Fruit fly (Drosophila melanogaster) whole organism, embryonic: ENCODE data around the gene Elo68alpha.
A peak's percentile ranks its signal among the peaks of the same experiment; 100 is the strongest.

Experiments
- Adf1 ChIP-seq: fragments of 200-800 bp; sonication (Bioruptor generic); IDR thresholded peaks from 2 replicates; pipeline ENCODE4 v1.3.6; 2022; ENCODE audit warnings: missing biosample characterization, missing genetic modification characterization
- CG12104 ChIP-seq: fragments of 200-800 bp; sonication (Bioruptor generic); optimal IDR thresholded peaks from 3 replicates; lab custom pipeline; 2016; ENCODE audit warnings: missing biosample characterization, missing genetic modification characterization
- CG12219 ChIP-seq: fragments of 200-800 bp; sonication (Bioruptor generic); optimal IDR thresholded peaks from 3 replicates; lab custom pipeline; 2018; ENCODE audit warnings: missing biosample characterization, mild to moderate bottlenecking, missing genetic modification characterization
- CG1529 ChIP-seq: fragments of 200-800 bp; sonication (Bioruptor generic); optimal IDR thresholded peaks from 3 replicates; lab custom pipeline; 2018; ENCODE audit warnings: missing biosample characterization, missing genetic modification characterization
- CG15479 ChIP-seq: fragments of 200-800 bp; sonication (Bioruptor generic); optimal IDR thresholded peaks from 3 replicates; lab custom pipeline; 2019; ENCODE audit warnings: missing biosample characterization, mild to moderate bottlenecking, missing genetic modification characterization, moderate library complexity
- CG17385 ChIP-seq: fragments of 200-800 bp; sonication (Bioruptor generic); optimal IDR thresholded peaks from 3 replicates; lab custom pipeline; 2018; ENCODE audit warnings: missing biosample characterization, mild to moderate bottlenecking, missing genetic modification characterization
- CG18619 ChIP-seq: fragments of 200-800 bp; sonication (Bioruptor generic); optimal IDR thresholded peaks from 3 replicates; lab custom pipeline; 2017; ENCODE audit warnings: missing biosample characterization, mild to moderate bottlenecking, missing genetic modification characterization
- CG2120 ChIP-seq: fragments of 200-800 bp; sonication (Bioruptor generic); optimal IDR thresholded peaks from 3 replicates; lab custom pipeline; 2016; ENCODE audit warnings: missing biosample characterization, missing genetic modification characterization
- CG2712 ChIP-seq: fragments of 200-800 bp; optimal IDR thresholded peaks from 3 replicates; lab custom pipeline; 2019; ENCODE audit warnings: missing biosample characterization, mild to moderate bottlenecking, missing genetic modification characterization, moderate library complexity
- CG43689 ChIP-seq: fragments of 200-800 bp; sonication (Bioruptor generic); IDR thresholded peaks from 2 replicates; pipeline ENCODE4 v1.3.6; 2022; ENCODE audit warnings: missing biosample characterization, missing genetic modification characterization
- CG4424 ChIP-seq: fragments of 200-800 bp; sonication (Bioruptor generic); optimal IDR thresholded peaks from 3 replicates; lab custom pipeline; 2016; ENCODE audit warnings: missing biosample characterization, missing genetic modification characterization
- CG6654 ChIP-seq: fragments of 200-800 bp; sonication (Bioruptor generic); optimal IDR thresholded peaks from 2 replicates; lab custom pipeline; 2017; ENCODE audit warnings: missing biosample characterization, mild to moderate bottlenecking, missing genetic modification characterization
- CG7357 ChIP-seq: fragments of 200-800 bp; sonication (Bioruptor generic); IDR thresholded peaks from 3 replicates; pipeline ENCODE4 v1.3.6; 2022; ENCODE audit warnings: missing biosample characterization, missing genetic modification characterization
- CG8281 ChIP-seq: fragments of 200-800 bp; sonication (Bioruptor generic); optimal IDR thresholded peaks from 2 replicates; lab custom pipeline; 2018; ENCODE audit warnings: missing biosample characterization, mild to moderate bottlenecking, missing genetic modification characterization, moderate library complexity
- CG8290 ChIP-seq, 3 experiments: fragments of 200-800 bp; sonication (Bioruptor generic); optimal IDR thresholded peaks; 2 replicates each; lab custom pipeline; 2016 to 2019; ENCODE audit warnings: missing biosample characterization in 3 of 3, missing genetic modification characterization in 3 of 3, mild to moderate bottlenecking in 2 of 3, moderate library complexity in 1 of 3
- CG8359 ChIP-seq: fragments of 200-800 bp; sonication (Bioruptor generic); optimal IDR thresholded peaks from 2 replicates; lab custom pipeline; 2017; ENCODE audit warnings: missing biosample characterization, mild to moderate bottlenecking, missing genetic modification characterization, borderline replicate concordance
- CG9727 ChIP-seq: fragments of 200-800 bp; sonication (Bioruptor generic); optimal IDR thresholded peaks from 3 replicates; lab custom pipeline; 2017; ENCODE audit warnings: missing biosample characterization, mild to moderate bottlenecking, missing genetic modification characterization
- Dbx ChIP-seq: fragments of 200-800 bp; sonication (Bioruptor generic); IDR thresholded peaks from 3 replicates; pipeline ENCODE4 v1.3.6; 2022; ENCODE audit warnings: missing biosample characterization, missing genetic modification characterization
- Dp ChIP-seq: fragments of 200-800 bp; sonication (Bioruptor generic); optimal IDR thresholded peaks from 2 replicates; lab custom pipeline; 2018; ENCODE audit warnings: missing biosample characterization, mild to moderate bottlenecking, missing genetic modification characterization, moderate library complexity
- Drgx ChIP-seq: fragments of 200-800 bp; sonication (Bioruptor generic); IDR thresholded peaks from 2 replicates; pipeline ENCODE4 v1.3.6; 2022; ENCODE audit warnings: missing biosample characterization, missing genetic modification characterization
- H15 ChIP-seq: fragments of 200-800 bp; sonication (Bioruptor generic); IDR thresholded peaks from 3 replicates; pipeline ENCODE4 v1.3.6; 2022; ENCODE audit warnings: missing biosample characterization, missing genetic modification characterization
- Hr78 ChIP-seq, 2 experiments: fragments of 200-800 bp in 1 of 2; fragments of >200 bp in 1 of 2; sonication (Bioruptor generic) in 1 of 2; optimal IDR thresholded peaks; 2 replicates each; lab custom pipeline; 2017 to 2019; ENCODE audit warnings: missing biosample characterization in 2 of 2, missing genetic modification characterization in 2 of 2, mild to moderate bottlenecking in 1 of 2, moderate library complexity in 1 of 2
- Lim3 ChIP-seq: fragments of 200-800 bp; sonication (Bioruptor generic); IDR thresholded peaks from 2 replicates; pipeline ENCODE4 v1.3.6; 2022; ENCODE audit warnings: missing biosample characterization, missing genetic modification characterization
- NC2β ChIP-seq: fragments of 200-800 bp; sonication (Bioruptor generic); optimal IDR thresholded peaks from 2 replicates; lab custom pipeline; 2016; ENCODE audit warnings: missing biosample characterization, missing genetic modification characterization
- Oli ChIP-seq: fragments of 200-800 bp; sonication (Bioruptor generic); optimal IDR thresholded peaks from 2 replicates; lab custom pipeline; 2018; ENCODE audit warnings: missing biosample characterization, mild to moderate bottlenecking, missing genetic modification characterization, moderate library complexity
- Rx ChIP-seq: fragments of 200-800 bp; sonication (Bioruptor generic); IDR thresholded peaks from 2 replicates; pipeline ENCODE4 v1.3.6; 2022; ENCODE audit warnings: missing biosample characterization, missing genetic modification characterization
- Ssrp ChIP-seq: fragments of 200-800 bp; sonication (Bioruptor generic); optimal IDR thresholded peaks from 2 replicates; lab custom pipeline; 2018; ENCODE audit warnings: missing biosample characterization, mild to moderate bottlenecking, missing genetic modification characterization, moderate library complexity
- ara ChIP-seq: fragments of 200-800 bp; sonication (Bioruptor generic); IDR thresholded peaks from 2 replicates; pipeline ENCODE4 v1.3.6; 2022; ENCODE audit warnings: missing biosample characterization, missing genetic modification characterization
- bbx ChIP-seq: fragments of 200-800 bp; sonication (Bioruptor generic); IDR thresholded peaks from 2 replicates; pipeline ENCODE4 v1.3.6; 2022; ENCODE audit warnings: missing biosample characterization, missing genetic modification characterization; ENCODE audit not compliant: partially characterized antibody
- bowl ChIP-seq: fragments of 200-800 bp; sonication (Bioruptor generic); IDR thresholded peaks from 2 replicates; pipeline ENCODE4 v1.3.6; 2022; ENCODE audit warnings: missing biosample characterization, missing genetic modification characterization
- caup ChIP-seq: fragments of 200-800 bp; sonication (Bioruptor generic); optimal IDR thresholded peaks from 3 replicates; lab custom pipeline; 2017; ENCODE audit warnings: missing biosample characterization, mild to moderate bottlenecking, missing genetic modification characterization, moderate library complexity; ENCODE audit not compliant: severe bottlenecking
- ci ChIP-seq: fragments of 200-800 bp; sonication (Bioruptor generic); IDR thresholded peaks from 3 replicates; pipeline ENCODE4 v1.3.6; 2022; ENCODE audit warnings: missing biosample characterization, missing genetic modification characterization
- cwo ChIP-seq: fragments of 200-800 bp; sonication (Bioruptor generic); optimal IDR thresholded peaks from 3 replicates; lab custom pipeline; 2017; ENCODE audit warnings: missing biosample characterization, missing genetic modification characterization, mild to moderate bottlenecking, moderate library complexity, missing genetic modification reagents
- exex ChIP-seq: fragments of 200-800 bp; sonication (Bioruptor generic); optimal IDR thresholded peaks from 4 replicates; lab custom pipeline; 2018; ENCODE audit warnings: missing biosample characterization, mild to moderate bottlenecking, missing genetic modification characterization, moderate library complexity
- fd96Cb ChIP-seq: fragments of 200-800 bp; sonication (Bioruptor generic); optimal IDR thresholded peaks from 2 replicates; lab custom pipeline; 2018; ENCODE audit warnings: missing biosample characterization, mild to moderate bottlenecking, missing genetic modification characterization, moderate library complexity
- ham ChIP-seq: fragments of 200-800 bp; sonication (Bioruptor generic); IDR thresholded peaks from 2 replicates; pipeline ENCODE4 v1.3.6; 2022; ENCODE audit warnings: missing biosample characterization, missing genetic modification characterization
- hbn ChIP-seq: fragments of 200-800 bp; sonication (Bioruptor generic); IDR thresholded peaks from 2 replicates; pipeline ENCODE4 v1.3.6; 2022; ENCODE audit warnings: missing biosample characterization, missing genetic modification characterization; ENCODE audit not compliant: partially characterized antibody
- hth ChIP-seq: fragments of >200 bp; optimal IDR thresholded peaks from 2 replicates; lab custom pipeline; 2017; ENCODE audit warnings: inconsistent platforms
- nom ChIP-seq: fragments of 200-800 bp; sonication (Bioruptor generic); optimal IDR thresholded peaks from 2 replicates; lab custom pipeline; 2017; ENCODE audit warnings: missing biosample characterization, missing genetic modification characterization, mild to moderate bottlenecking, moderate library complexity, missing genetic modification reagents
- run ChIP-seq: fragments of 200-800 bp; sonication (Bioruptor generic); optimal IDR thresholded peaks from 3 replicates; lab custom pipeline; 2018; ENCODE audit warnings: missing biosample characterization, mild to moderate bottlenecking, missing genetic modification characterization
- schlank ChIP-seq: fragments of 200-800 bp; sonication (Bioruptor generic); optimal IDR thresholded peaks from 2 replicates; lab custom pipeline; 2018; ENCODE audit warnings: missing biosample characterization, mild to moderate bottlenecking, missing genetic modification characterization
- sisA ChIP-seq: fragments of 200-800 bp; sonication (Bioruptor generic); IDR thresholded peaks from 2 replicates; pipeline ENCODE4 v1.3.6; 2022; ENCODE audit warnings: missing biosample characterization, missing genetic modification characterization
- slbo ChIP-seq: fragments of 200-800 bp; sonication (Bioruptor generic); IDR thresholded peaks from 2 replicates; pipeline ENCODE4 v1.3.6; 2022; ENCODE audit warnings: missing biosample characterization, missing genetic modification characterization
- so ChIP-seq: fragments of 200-800 bp; sonication (Bioruptor generic); IDR thresholded peaks from 3 replicates; pipeline ENCODE4 v1.3.6; 2022; ENCODE audit warnings: missing biosample characterization, missing genetic modification characterization
- tup ChIP-seq: fragments of 200-800 bp; sonication (Bioruptor generic); optimal IDR thresholded peaks from 2 replicates; lab custom pipeline; 2016; ENCODE audit warnings: missing biosample characterization, mild to moderate bottlenecking, missing genetic modification characterization, moderate library complexity
- unpg ChIP-seq: fragments of 200-800 bp; sonication (Bioruptor generic); optimal IDR thresholded peaks from 3 replicates; lab custom pipeline; 2018; ENCODE audit warnings: missing biosample characterization, mild to moderate bottlenecking, missing genetic modification characterization, moderate library complexity
- vvl ChIP-seq: fragments of 200-800 bp; sonication (Bioruptor generic); IDR thresholded peaks from 2 replicates; pipeline ENCODE4 v1.3.6; 2022; ENCODE audit warnings: missing biosample characterization, missing genetic modification characterization
- zfh1 ChIP-seq: fragments of 200-800 bp; sonication (Bioruptor generic); IDR thresholded peaks from 3 replicates; pipeline ENCODE4 v1.3.6; 2022; ENCODE audit warnings: missing biosample characterization, missing genetic modification characterization

Gene Elo68alpha

dm6 chr3L:11074043-11074853, 28.6 kb downstream of the Elo68alpha start, which contains the start of the genes Pfdn2 and Noc1 (continued):
- TF ChIP-seq Drgx (GFP tag; lab: Robert Waterston, UW) (no peak), CG8281 (no peak), CG8359 (GFP tag; lab: Kevin White, UChicago) (no peak), vvl (GFP tag; lab: Robert Waterston, UW) (peak; percentile 26; the same call in 1 of the 2 replicates), ara (GFP tag; lab: Robert Waterston, UW) (peak; percentile 9; the same call in 1 of the 2 replicates), CG17385 (GFP tag; lab: Kevin White, UChicago) (peak; percentile 35), CG2120 (GFP tag; lab: Kevin White, UChicago) (peak; percentile 70), CG12104 (GFP tag; lab: Kevin White, UChicago) (no peak), hth (lab: Kevin White, UChicago) (no peak), Hr78 (GFP tag; optimal IDR thresholded peaks at IDR 0.05; lab: Kevin White, UChicago) (no peak), ci (GFP tag; lab: Robert Waterston, UW) (no peak), schlank (tag; lab: Kevin White, UChicago) (no peak), CG7357 (peak; percentile 49; the same call in 1 of the 3 replicates), run (tag; lab: Kevin White, UChicago) (no peak), cwo (peak; percentile 82), hbn (GFP tag; lab: Robert Waterston, UW) (0 out of 2 replicates have a peak, but pooled peaks have one; percentile 30), NC2β (GFP tag; lab: Kevin White, UChicago) (no peak), CG43689 (GFP tag; lab: Robert Waterston, UW) (no peak), CG1529 (no peak), CG8290 (GFP tag; optimal IDR thresholded peaks at IDR 0.05; lab: Kevin White, UChicago) (peak; percentile 57), CG8290 (tag; optimal IDR thresholded peaks at IDR 0.05; lab: Kevin White, UChicago) (no peak), nom (GFP tag; lab: Kevin White, UChicago) (no peak), Oli (tag; lab: Kevin White, UChicago) (peak; percentile 41), ham (GFP tag; lab: Robert Waterston, UW) (no peak), CG6654 (no peak), CG15479 (GFP tag; lab: Kevin White, UChicago) (peak; percentile 6), Adf1 (GFP tag; lab: Robert Waterston, UW) (no peak), slbo (GFP tag; lab: Robert Waterston, UW) (peak; percentile 80), bbx (no peak), CG9727 (GFP tag; lab: Kevin White, UChicago) (peak; percentile 39), Dbx (GFP tag; lab: Robert Waterston, UW) (0 out of 3 replicates have a peak, but pooled peaks have one; percentile 31), fd96Cb (peak; percentile 41), CG4424 (GFP tag; lab: Kevin White, UChicago) (peak; percentile 40), unpg (GFP tag; lab: Kevin White, UChicago) (no peak), Ssrp (tag; lab: Kevin White, UChicago) (peak; percentile 70), sisA (GFP tag; lab: Robert Waterston, UW) (peak; percentile 59), bowl (GFP tag; lab: Robert Waterston, UW) (no peak), Lim3 (GFP tag; lab: Robert Waterston, UW) (no peak), so (GFP tag; lab: Robert Waterston, UW) (no peak), Rx (GFP tag; lab: Robert Waterston, UW) (no peak), CG2712 (tag; lab: Kevin White, UChicago) (peak; percentile 78), caup (GFP tag; lab: Kevin White, UChicago) (no peak), Dp (GFP tag; lab: Kevin White, UChicago) (peak; percentile 7), CG12219 (GFP tag; lab: Kevin White, UChicago) (no peak), tup (no peak), CG18619 (GFP tag; lab: Kevin White, UChicago) (peak; percentile 3), H15 (GFP tag; lab: Robert Waterston, UW) (no peak), zfh1 (GFP tag; lab: Robert Waterston, UW) (peak; percentile 52; the same call in 2 of the 3 replicates), exex (tag; lab: Kevin White, UChicago) (no peak)
